Worm (Caenorhabditis elegans) whole organism, L1 larva: ENCODE results near the gene ztf-18.
A peak's percentile ranks its signal among the peaks of the same experiment; 100 is the strongest.

ENCODE experiments used
- C16A3.4 ChIP-seq: fragments of 150-350 bp; optimal IDR thresholded peaks from 2 replicates; lab custom pipeline; 2014; ENCODE audit warnings: missing biosample characterization, missing genetic modification characterization
- C34B4.2 ChIP-seq: sonication (generic microtip); optimal IDR thresholded peaks from 2 replicates; lab custom pipeline; 2017; ENCODE audit warnings: mild to moderate bottlenecking, missing genetic modification characterization, missing compliant biosample characterization
- Y116A8C.19 ChIP-seq: sonication (generic microtip); optimal IDR thresholded peaks from 2 replicates; lab custom pipeline; 2016; ENCODE audit warnings: missing compliant biosample characterization, missing genetic modification characterization, borderline replicate concordance
- aha-1 ChIP-seq: fragments of 150-350 bp; optimal IDR thresholded peaks from 2 replicates; lab custom pipeline; 2014; ENCODE audit warnings: missing biosample characterization, missing genetic modification characterization
- aly-2 ChIP-seq: fragments of 150-350 bp; optimal IDR thresholded peaks from 2 replicates; lab custom pipeline; 2014; ENCODE audit warnings: missing biosample characterization, missing genetic modification characterization
- ceh-63 ChIP-seq: fragments of 200-800 bp; sonication (Bioruptor generic); optimal IDR thresholded peaks from 2 replicates; lab custom pipeline; 2018; ENCODE audit warnings: mild to moderate bottlenecking, missing genetic modification characterization, missing compliant biosample characterization
- ceh-8 ChIP-seq: fragments of 200-800 bp; sonication (Bioruptor generic); optimal IDR thresholded peaks from 2 replicates; lab custom pipeline; 2018; ENCODE audit warnings: mild to moderate bottlenecking, missing genetic modification characterization, moderate library complexity, missing compliant biosample characterization
- ceh-90 ChIP-seq: sonication (generic microtip); optimal IDR thresholded peaks from 2 replicates; lab custom pipeline; 2016; ENCODE audit warnings: missing genetic modification characterization, missing compliant biosample characterization
- dsc-1 ChIP-seq: sonication (generic microtip); optimal IDR thresholded peaks from 2 replicates; lab custom pipeline; 2016; ENCODE audit warnings: mild to moderate bottlenecking, missing genetic modification characterization, missing compliant biosample characterization
- efl-1 ChIP-seq, 4 experiments: fragments of 150-350 bp; optimal IDR thresholded peaks in 3 of 4; peaks in 1 of 4; 1 replicate in 1 of 4; 2 replicates in 3 of 4; lab custom pipeline; 2014; ENCODE audit warnings: missing biosample characterization in 2 of 4, missing genetic modification characterization in 2 of 4, missing genetic modification reagents in 2 of 4
- egl-27 ChIP-seq, 2 experiments: fragments of 150-350 bp in 1 of 2; sonication (generic microtip); optimal IDR thresholded peaks; 3 replicates each; lab custom pipeline; 2017 to 2018; ENCODE audit warnings: missing biosample characterization in 2 of 2, missing genetic modification characterization in 2 of 2, missing genetic modification reagents in 2 of 2
- elt-2 ChIP-seq: sonication (generic microtip); optimal IDR thresholded peaks from 2 replicates; lab custom pipeline; 2016; ENCODE audit warnings: missing genetic modification characterization, mild to moderate bottlenecking, inconsistent platforms, missing compliant biosample characterization, missing genetic modification reagents
- ets-5 ChIP-seq: fragments of 200-800 bp; sonication (Bioruptor generic); IDR thresholded peaks from 2 replicates; pipeline ENCODE4 v1.3.6; 2022; ENCODE audit warnings: missing genetic modification characterization, missing compliant biosample characterization
- fkh-4 ChIP-seq: sonication (generic microtip); optimal IDR thresholded peaks from 2 replicates; lab custom pipeline; 2016; ENCODE audit warnings: missing compliant biosample characterization, missing genetic modification characterization, borderline replicate concordance
- fkh-8 ChIP-seq: sonication (generic microtip); optimal IDR thresholded peaks from 2 replicates; lab custom pipeline; 2016; ENCODE audit warnings: mild to moderate bottlenecking, missing genetic modification characterization, missing compliant biosample characterization
- hlh-17 ChIP-seq: fragments of 200-800 bp; sonication (Bioruptor generic); optimal IDR thresholded peaks from 2 replicates; lab custom pipeline; 2018; ENCODE audit warnings: missing genetic modification characterization, mild to moderate bottlenecking, missing compliant biosample characterization, moderate library complexity, borderline replicate concordance
- hpl-2 ChIP-seq: fragments of 150-350 bp; optimal IDR thresholded peaks from 2 replicates; lab custom pipeline; 2014; ENCODE audit warnings: missing biosample characterization, missing genetic modification reagents, missing genetic modification characterization
- jun-1 ChIP-seq: fragments of 150-350 bp; optimal IDR thresholded peaks from 2 replicates; lab custom pipeline; 2014; ENCODE audit warnings: missing biosample characterization, missing genetic modification reagents, missing genetic modification characterization
- lin-15B ChIP-seq: fragments of 150-350 bp; sonication (generic microtip); optimal IDR thresholded peaks from 3 replicates; lab custom pipeline; 2014; ENCODE audit warnings: missing biosample characterization, missing genetic modification characterization
- lin-35 ChIP-seq, 2 experiments: fragments of 150-350 bp; optimal IDR thresholded peaks; 2 replicates each; lab custom pipeline; 2014; ENCODE audit warnings: missing biosample characterization in 2 of 2, missing genetic modification characterization in 2 of 2, missing genetic modification reagents in 2 of 2
- lsy-2 ChIP-seq, 2 experiments: fragments of 150-350 bp; optimal IDR thresholded peaks; 2 replicates each; lab custom pipeline; 2014; ENCODE audit warnings: missing biosample characterization in 2 of 2, missing genetic modification characterization in 2 of 2
- mab-9 ChIP-seq: fragments of 200-800 bp; sonication (Bioruptor generic); IDR thresholded peaks from 2 replicates; pipeline ENCODE4 v1.3.6; 2022; ENCODE audit warnings: missing genetic modification reagents, missing genetic modification characterization, missing compliant biosample characterization
- mdl-1 ChIP-seq, 2 experiments: fragments of 150-350 bp; optimal IDR thresholded peaks; 2 replicates each; lab custom pipeline; 2014 to 2017; ENCODE audit warnings: missing biosample characterization in 2 of 2, missing genetic modification characterization in 2 of 2, inconsistent platforms in 1 of 2
- mef-2 ChIP-seq: fragments of 150-350 bp; optimal IDR thresholded peaks from 2 replicates; lab custom pipeline; 2014; ENCODE audit warnings: missing biosample characterization, missing genetic modification characterization
- mep-1 ChIP-seq: fragments of 150-350 bp; optimal IDR thresholded peaks from 2 replicates; lab custom pipeline; 2014; ENCODE audit warnings: missing biosample characterization, missing genetic modification characterization
- nhr-11 ChIP-seq: fragments of 150-350 bp; optimal IDR thresholded peaks from 2 replicates; lab custom pipeline; 2014; ENCODE audit warnings: missing biosample characterization, missing genetic modification characterization
- nhr-12 ChIP-seq: sonication (generic microtip); optimal IDR thresholded peaks from 2 replicates; lab custom pipeline; 2017; ENCODE audit warnings: missing biosample characterization, missing genetic modification characterization
- nhr-19 ChIP-seq: fragments of 200-800 bp; sonication (Bioruptor generic); conservative IDR thresholded peaks from 2 replicates; pipeline ENCODE4 v1.3.6; 2022; ENCODE audit warnings: missing genetic modification characterization, missing compliant biosample characterization
- nhr-20 ChIP-seq: sonication (generic microtip); optimal IDR thresholded peaks from 2 replicates; lab custom pipeline; 2016; ENCODE audit warnings: mild to moderate bottlenecking, missing genetic modification characterization, missing compliant biosample characterization
- nhr-237 ChIP-seq: fragments of 150-350 bp; optimal IDR thresholded peaks from 2 replicates; lab custom pipeline; 2014; ENCODE audit warnings: missing biosample characterization, missing genetic modification characterization
- nhr-47 ChIP-seq: sonication (generic microtip); optimal IDR thresholded peaks from 2 replicates; lab custom pipeline; 2016; ENCODE audit warnings: mild to moderate bottlenecking, missing genetic modification characterization, moderate library complexity, missing compliant biosample characterization
- nhr-71 ChIP-seq: sonication (generic microtip); optimal IDR thresholded peaks from 2 replicates; lab custom pipeline; 2016; ENCODE audit warnings: mild to moderate bottlenecking, missing genetic modification characterization, moderate library complexity, missing compliant biosample characterization
- nhr-77 ChIP-seq: fragments of 150-350 bp; optimal IDR thresholded peaks from 2 replicates; lab custom pipeline; 2014; ENCODE audit warnings: missing biosample characterization, missing genetic modification characterization
- nhr-85 ChIP-seq: sonication (generic microtip); peaks from one replicate; lab custom pipeline; 2016; ENCODE audit warnings: missing genetic modification characterization, inconsistent platforms, missing compliant biosample characterization
- nhr-90 ChIP-seq: sonication (generic microtip); optimal IDR thresholded peaks from 2 replicates; lab custom pipeline; 2016; ENCODE audit warnings: mild to moderate bottlenecking, missing genetic modification characterization, missing compliant biosample characterization; ENCODE audit not compliant: poor library complexity
- pax-3 ChIP-seq: fragments of 200-800 bp; sonication (Bioruptor generic); optimal IDR thresholded peaks from 2 replicates; lab custom pipeline; 2018; ENCODE audit warnings: mild to moderate bottlenecking, missing genetic modification characterization, moderate library complexity, missing compliant biosample characterization
- rnt-1 ChIP-seq: sonication (generic microtip); optimal IDR thresholded peaks from 2 replicates; lab custom pipeline; 2016; ENCODE audit warnings: mild to moderate bottlenecking, missing genetic modification characterization, moderate library complexity, missing compliant biosample characterization
- skn-1 ChIP-seq: fragments of 150-350 bp; optimal IDR thresholded peaks from 2 replicates; lab custom pipeline; 2014; ENCODE audit warnings: missing biosample characterization, missing genetic modification characterization
- snpc-4 ChIP-seq: fragments of 150-350 bp; optimal IDR thresholded peaks from 2 replicates; lab custom pipeline; 2014; ENCODE audit warnings: missing biosample characterization, missing genetic modification characterization
- snu-23 ChIP-seq: sonication (generic microtip); optimal IDR thresholded peaks from 2 replicates; lab custom pipeline; 2016; ENCODE audit warnings: missing genetic modification characterization, missing compliant biosample characterization
- sup-37 ChIP-seq: fragments of 200-800 bp; sonication (Bioruptor generic); optimal IDR thresholded peaks from 2 replicates; lab custom pipeline; 2018; ENCODE audit warnings: mild to moderate bottlenecking, missing genetic modification characterization, missing compliant biosample characterization
- swsn-7 ChIP-seq: sonication (generic microtip); optimal IDR thresholded peaks from 2 replicates; lab custom pipeline; 2016; ENCODE audit warnings: missing genetic modification characterization, missing compliant biosample characterization
- tbx-2 ChIP-seq: sonication (generic microtip); optimal IDR thresholded peaks from 2 replicates; lab custom pipeline; 2016; ENCODE audit warnings: missing genetic modification characterization, missing compliant biosample characterization
- tlp-1 ChIP-seq: fragments of 150-350 bp; optimal IDR thresholded peaks from 2 replicates; lab custom pipeline; 2014; ENCODE audit warnings: missing biosample characterization, missing genetic modification characterization
- unc-130 ChIP-seq: fragments of 150-350 bp; optimal IDR thresholded peaks from 2 replicates; lab custom pipeline; 2017; ENCODE audit warnings: missing biosample characterization, missing genetic modification characterization, inconsistent platforms
- unc-30 ChIP-seq: sonication (generic microtip); optimal IDR thresholded peaks from 2 replicates; lab custom pipeline; 2017; ENCODE audit warnings: missing biosample characterization, missing genetic modification characterization
- unc-98 ChIP-seq: fragments of 200-800 bp; sonication (Bioruptor generic); IDR thresholded peaks from 2 replicates; pipeline ENCODE4 v1.3.6; 2022; ENCODE audit warnings: missing genetic modification characterization, missing compliant biosample characterization

The ztf-18 gene

ce11 chrIII:845485-845884, 50.0 kb downstream of the ztf-18 start, which contains the start of gene K02F3.2 (continued):
- TF ChIP-seq fkh-8 (tag; lab: Kevin White, UChicago) (peak; percentile 12), nhr-77 (no peak), nhr-237 (tag; lab: Kevin White, UChicago) (no peak), sup-37 (GFP tag; lab: Kevin White, UChicago) (no peak), nhr-90 (tag; lab: Kevin White, UChicago) (peak; percentile 73), unc-30 (no peak), mdl-1 (tag; optimal IDR thresholded peaks at IDR 0.05; lab: Kevin White, UChicago) (peak in 1 of 2 experiments; percentile 43), unc-98 (GFP tag; lab: Robert Waterston, UW) (no peak), nhr-71 (tag; lab: Kevin White, UChicago) (peak; percentile 70), nhr-19 (GFP tag; lab: Robert Waterston, UW) (peak; percentile 69), egl-27 (tag; optimal IDR thresholded peaks at IDR 0.05; lab: Kevin White, UChicago) (no peak), nhr-12 (tag; lab: Kevin White, UChicago) (no peak), nhr-47 (tag; lab: Kevin White, UChicago) (peak; percentile 71), nhr-20 (tag; lab: Kevin White, UChicago) (peak; percentile 64), snpc-4 (tag; lab: Kevin White, UChicago) (no peak), lin-15B (tag; lab: Kevin White, UChicago) (peak; percentile 21), mef-2 (tag; lab: Kevin White, UChicago) (no peak), dsc-1 (tag; lab: Kevin White, UChicago) (peak; percentile 29), aly-2 (no peak), fkh-4 (tag; lab: Kevin White, UChicago) (no peak), tbx-2 (peak; percentile 58), skn-1 (peak; percentile 7), lin-35 (GFP tag; optimal IDR thresholded peaks at IDR 0.05; lab: Kevin White, UChicago) (peak; percentile 91 to 97), nhr-85 (tag; lab: Kevin White, UChicago) (peak; percentile 78), ets-5 (GFP tag; lab: Robert Waterston, UW) (no peak), aha-1 (tag; lab: Kevin White, UChicago) (no peak), ceh-90 (tag; lab: Kevin White, UChicago) (peak; percentile 11), pax-3 (no peak), swsn-7 (tag; lab: Kevin White, UChicago) (peak; percentile 43), ceh-63 (GFP tag; lab: Kevin White, UChicago) (no peak), elt-2 (tag; lab: Kevin White, UChicago) (peak; percentile 78), C16A3.4 (peak; percentile 59), hpl-2 (GFP tag; lab: Kevin White, UChicago) (no peak)

ce11 chrIII:844577-844976, 50.9 kb downstream of the ztf-18 start:
- TF ChIP-seq aly-2: no peak
- no peak for TF ChIP-seq mab-9 (GFP tag; lab: Robert Waterston, UW)
- TF ChIP-seq efl-1 (optimal IDR thresholded peaks at IDR 0.05; lab: Kevin White, UChicago): no peak
- TF ChIP-seq efl-1 (GFP tag; optimal IDR thresholded peaks at IDR 0.05 in 1 of 2; lab: Kevin White, UChicago): peak in 1 of 2 experiments; percentile 92
- no peak for TF ChIP-seq jun-1 (tag; lab: Kevin White, UChicago)
- peak in 1 of 2 experiments; percentile 4 for TF ChIP-seq lsy-2 (tag; optimal IDR thresholded peaks at IDR 0.05; lab: Kevin White, UChicago)
- no peak for TF ChIP-seq mef-2 (tag; lab: Kevin White, UChicago)
- no peak for TF ChIP-seq fkh-8 (tag; lab: Kevin White, UChicago)
- TF ChIP-seq aha-1 (tag; lab: Kevin White, UChicago): no peak
- peak; percentile 39 for TF ChIP-seq rnt-1
- TF ChIP-seq nhr-47 (tag; lab: Kevin White, UChicago): no peak

ce11 chrIII:843999-844398, 51.5 kb downstream of the ztf-18 start:
- peak; percentile 8 for TF ChIP-seq skn-1
- TF ChIP-seq Y116A8C.19: no peak
- TF ChIP-seq nhr-20 (tag; lab: Kevin White, UChicago): peak; percentile 21
- no peak for TF ChIP-seq ceh-8 (GFP tag; lab: Kevin White, UChicago)
- no peak for TF ChIP-seq C34B4.2 (tag; lab: Kevin White, UChicago)
- TF ChIP-seq rnt-1: peak; percentile 43
- no peak for TF ChIP-seq tlp-1
- no peak for TF ChIP-seq hlh-17 (GFP tag; lab: Kevin White, UChicago)
- TF ChIP-seq unc-30: no peak
- peak in 1 of 2 experiments; percentile 19 for TF ChIP-seq lsy-2 (tag; optimal IDR thresholded peaks at IDR 0.05; lab: Kevin White, UChicago)
- no peak for TF ChIP-seq ceh-90 (tag; lab: Kevin White, UChicago)
- TF ChIP-seq nhr-77: no peak
- no peak for TF ChIP-seq ceh-63 (GFP tag; lab: Kevin White, UChicago)
- TF ChIP-seq C16A3.4: no peak
- TF ChIP-seq mep-1 (tag; lab: Kevin White, UChicago): peak; percentile 48
- TF ChIP-seq nhr-90 (tag; lab: Kevin White, UChicago): no peak
- no peak for TF ChIP-seq nhr-11 (tag; lab: Kevin White, UChicago)
- no peak for TF ChIP-seq pax-3
- peak in 1 of 2 experiments; percentile 59 for TF ChIP-seq mdl-1 (tag; optimal IDR thresholded peaks at IDR 0.05; lab: Kevin White, UChicago)
- peak; percentile 49 for TF ChIP-seq snu-23 (GFP tag; lab: Kevin White, UChicago)
- TF ChIP-seq nhr-71 (tag; lab: Kevin White, UChicago): peak; percentile 44
- peak; percentile 18 to 39 for TF ChIP-seq lin-35 (GFP tag; optimal IDR thresholded peaks at IDR 0.05; lab: Kevin White, UChicago)
- TF ChIP-seq unc-130 (tag; lab: Kevin White, UChicago): peak; percentile 37
